Worm (Caenorhabditis elegans) whole organism, mixed stage, embryonic: Measurements from ENCODE around the gene Y57G11C.38.
"Not testable (repeated sequence)": the region's sequence is repeated elsewhere in the genome, so short reads cannot be mapped to it uniquely, and the experiment has no call there.

ENCODE experiments used
- M03D4.4 ChIP-seq: sonication (generic microtip); optimal IDR thresholded peaks from 2 replicates; lab custom pipeline; 2017; ENCODE audit warnings: mild to moderate bottlenecking, missing genetic modification characterization, missing compliant biosample characterization
- bed-3 ChIP-seq: fragments of 200-800 bp; sonication (Bioruptor generic); optimal IDR thresholded peaks from 3 replicates; lab custom pipeline; 2018; ENCODE audit warnings: mild to moderate bottlenecking, missing genetic modification characterization, moderate library complexity, missing compliant biosample characterization
- blmp-1 ChIP-seq: fragments of 150-350 bp; optimal IDR thresholded peaks from 2 replicates; lab custom pipeline; 2014; ENCODE audit warnings: missing biosample characterization, missing genetic modification characterization
- ceh-39 ChIP-seq: fragments of 150-350 bp; optimal IDR thresholded peaks from 2 replicates; lab custom pipeline; 2014; ENCODE audit warnings: missing biosample characterization, missing genetic modification characterization
- ceh-43 ChIP-seq: fragments of 200-800 bp; sonication (Bioruptor generic); optimal IDR thresholded peaks from 2 replicates; lab custom pipeline; 2018; ENCODE audit warnings: mild to moderate bottlenecking, missing genetic modification characterization, moderate library complexity, missing compliant biosample characterization
- ceh-83 ChIP-seq: fragments of 200-800 bp; sonication (Bioruptor generic); optimal IDR thresholded peaks from 2 replicates; lab custom pipeline; 2018; ENCODE audit warnings: mild to moderate bottlenecking, missing genetic modification characterization, missing compliant biosample characterization
- ces-1 ChIP-seq: fragments of 150-350 bp; optimal IDR thresholded peaks from 2 replicates; lab custom pipeline; 2014; ENCODE audit warnings: missing biosample characterization, missing genetic modification reagents, missing genetic modification characterization
- cnd-1 ChIP-seq: fragments of 200-800 bp; sonication (Bioruptor generic); optimal IDR thresholded peaks from 2 replicates; lab custom pipeline; 2018; ENCODE audit warnings: mild to moderate bottlenecking, missing genetic modification characterization, missing compliant biosample characterization
- drap-1 ChIP-seq: fragments of 200-800 bp; sonication (Bioruptor generic); optimal IDR thresholded peaks from 3 replicates; lab custom pipeline; 2018; ENCODE audit warnings: mild to moderate bottlenecking, missing genetic modification characterization, missing compliant biosample characterization
- elt-1 ChIP-seq: sonication (generic microtip); optimal IDR thresholded peaks from 2 replicates; lab custom pipeline; 2017; ENCODE audit warnings: missing genetic modification characterization, mild to moderate bottlenecking, missing compliant biosample characterization, antibody characterized with exemption, moderate library complexity, borderline replicate concordance; ENCODE audit not compliant: insufficient read depth
- elt-3 ChIP-seq: fragments of 150-350 bp; optimal IDR thresholded peaks from 2 replicates; lab custom pipeline; 2014; ENCODE audit warnings: missing biosample characterization, missing genetic modification characterization
- flh-1 ChIP-seq: fragments of 200-800 bp; sonication (Bioruptor generic); optimal IDR thresholded peaks from 2 replicates; lab custom pipeline; 2018; ENCODE audit warnings: mild to moderate bottlenecking, missing genetic modification characterization, moderate library complexity, missing compliant biosample characterization
- ham-2 ChIP-seq: fragments of 200-800 bp; sonication (Bioruptor generic); optimal IDR thresholded peaks from 2 replicates; lab custom pipeline; 2018; ENCODE audit warnings: mild to moderate bottlenecking, missing genetic modification characterization, missing compliant biosample characterization
- hlh-1 ChIP-seq: fragments of 150-350 bp; optimal IDR thresholded peaks from 2 replicates; lab custom pipeline; 2014; ENCODE audit warnings: missing biosample characterization, missing genetic modification reagents, missing genetic modification characterization
- lin-13 ChIP-seq: fragments of 150-350 bp; optimal IDR thresholded peaks from 2 replicates; lab custom pipeline; 2014; ENCODE audit warnings: missing biosample characterization, missing genetic modification characterization
- lin-32 ChIP-seq: fragments of 200-800 bp; sonication (Bioruptor generic); optimal IDR thresholded peaks from 2 replicates; lab custom pipeline; 2018; ENCODE audit warnings: mild to moderate bottlenecking, missing genetic modification characterization, missing compliant biosample characterization
- lsy-2 ChIP-seq: fragments of 150-350 bp; optimal IDR thresholded peaks from 2 replicates; lab custom pipeline; 2014; ENCODE audit warnings: missing biosample characterization, missing genetic modification characterization
- mab-5 ChIP-seq: fragments of 150-350 bp; optimal IDR thresholded peaks from 2 replicates; lab custom pipeline; 2014; ENCODE audit warnings: missing biosample characterization, missing genetic modification characterization
- mep-1 ChIP-seq: fragments of 150-350 bp; optimal IDR thresholded peaks from 2 replicates; lab custom pipeline; 2017; ENCODE audit warnings: missing biosample characterization, missing genetic modification reagents, missing genetic modification characterization, inconsistent platforms
- mls-2 ChIP-seq: sonication (generic microtip); optimal IDR thresholded peaks from 2 replicates; lab custom pipeline; 2016; ENCODE audit warnings: mild to moderate bottlenecking, missing genetic modification characterization, moderate library complexity, missing compliant biosample characterization
- nhr-12 ChIP-seq: fragments of 150-350 bp; optimal IDR thresholded peaks from 2 replicates; lab custom pipeline; 2014; ENCODE audit warnings: missing biosample characterization, missing genetic modification characterization
- nhr-2 ChIP-seq: fragments of 150-350 bp; optimal IDR thresholded peaks from 2 replicates; lab custom pipeline; 2014; ENCODE audit warnings: missing biosample characterization, missing genetic modification characterization
- nhr-237 ChIP-seq: fragments of 150-350 bp; optimal IDR thresholded peaks from 2 replicates; lab custom pipeline; 2014; ENCODE audit warnings: missing biosample characterization, missing genetic modification characterization
- nhr-28 ChIP-seq: fragments of 150-350 bp; optimal IDR thresholded peaks from 2 replicates; lab custom pipeline; 2014; ENCODE audit warnings: missing biosample characterization, missing genetic modification characterization
- nhr-76 ChIP-seq: sonication (generic microtip); optimal IDR thresholded peaks from 2 replicates; lab custom pipeline; 2017; ENCODE audit warnings: missing biosample characterization, missing genetic modification characterization
- pha-4 ChIP-seq: fragments of 150-350 bp; optimal IDR thresholded peaks from 2 replicates; lab custom pipeline; 2018; ENCODE audit warnings: missing biosample characterization, missing genetic modification reagents, missing genetic modification characterization
- sem-2 ChIP-seq: fragments of 200-800 bp; sonication (Bioruptor generic); optimal IDR thresholded peaks from 2 replicates; lab custom pipeline; 2018; ENCODE audit warnings: mild to moderate bottlenecking, missing genetic modification characterization, missing compliant biosample characterization
- snpc-4 ChIP-seq: fragments of 150-350 bp; optimal IDR thresholded peaks from 2 replicates; lab custom pipeline; 2014; ENCODE audit warnings: missing biosample characterization, missing genetic modification characterization
- sptf-1 ChIP-seq: sonication (generic microtip); optimal IDR thresholded peaks from 2 replicates; lab custom pipeline; 2017; ENCODE audit warnings: mild to moderate bottlenecking, missing genetic modification characterization, moderate library complexity, missing compliant biosample characterization
- tbx-8 ChIP-seq: fragments of 200-800 bp; sonication (Bioruptor generic); optimal IDR thresholded peaks from 2 replicates; lab custom pipeline; 2018; ENCODE audit warnings: mild to moderate bottlenecking, missing genetic modification characterization, moderate library complexity, missing compliant biosample characterization
- unc-120 ChIP-seq: sonication (generic microtip); optimal IDR thresholded peaks from 2 replicates; lab custom pipeline; 2017; ENCODE audit warnings: missing genetic modification characterization, missing compliant biosample characterization; ENCODE audit not compliant: poor library complexity, severe bottlenecking
- unc-39 ChIP-seq: fragments of 150-350 bp; optimal IDR thresholded peaks from 2 replicates; lab custom pipeline; 2014; ENCODE audit warnings: missing biosample characterization, missing genetic modification characterization
- unc-62 ChIP-seq: fragments of 150-350 bp; optimal IDR thresholded peaks from 2 replicates; lab custom pipeline; 2014; ENCODE audit warnings: missing biosample characterization, missing genetic modification reagents, missing genetic modification characterization
- zip-8 ChIP-seq: fragments of 150-350 bp; optimal IDR thresholded peaks from 2 replicates; lab custom pipeline; 2014; ENCODE audit warnings: missing biosample characterization, missing genetic modification characterization
- ztf-11 ChIP-seq: fragments of 150-350 bp; optimal IDR thresholded peaks from 2 replicates; lab custom pipeline; 2014; ENCODE audit warnings: missing biosample characterization, missing genetic modification characterization

Y57G11C.38 gene

ce11 chrIV:14838095-14838494 is 24.2 kb upstream of the Y57G11C.38 start:
- TF ChIP-seq nhr-12 (tag; lab: Kevin White, UChicago) (no peak), snpc-4 (no peak), nhr-76 (no peak), ceh-83 (peak; percentile 85), unc-39 (tag; lab: Kevin White, UChicago) (no peak), mls-2 (tag; lab: Kevin White, UChicago) (peak; percentile 82), unc-62 (peak; percentile 36), nhr-2 (tag; lab: Kevin White, UChicago) (no peak), lsy-2 (peak; percentile 8), nhr-237 (tag; lab: Kevin White, UChicago) (no peak), zip-8 (no peak), drap-1 (GFP tag; lab: Kevin White, UChicago) (no peak), flh-1 (peak; percentile 37), ztf-11 (tag; lab: Kevin White, UChicago) (no peak), mep-1 (tag; lab: Kevin White, UChicago) (no peak), ceh-43 (GFP tag; lab: Kevin White, UChicago) (peak; percentile 35), nhr-28 (tag; lab: Kevin White, UChicago) (no peak), elt-1 (peak; percentile 20), mab-5 (no peak), ceh-39 (peak; percentile 80), pha-4 (tag; lab: Kevin White, UChicago) (no peak), sem-2 (no peak), lin-32 (GFP tag; lab: Kevin White, UChicago) (peak; percentile 74), bed-3 (GFP tag; lab: Kevin White, UChicago) (peak; percentile 37), ham-2 (GFP tag; lab: Kevin White, UChicago) (peak; percentile 70), ces-1 (GFP tag; lab: Kevin White, UChicago) (peak; percentile 28), unc-120 (peak; percentile 81), sptf-1 (tag; lab: Kevin White, UChicago) (peak; percentile 91), cnd-1 (peak; percentile 88), elt-3 (tag; lab: Kevin White, UChicago) (no peak), blmp-1 (no peak), M03D4.4 (tag; lab: Kevin White, UChicago) (peak; percentile 83), hlh-1 (tag; lab: Kevin White, UChicago) (no peak), tbx-8 (GFP tag; lab: Kevin White, UChicago) (peak; percentile 22), lin-13 (tag; lab: Kevin White, UChicago) (peak; percentile 26)

ce11 chrIV:14843062-14843461 is 19.2 kb upstream of the Y57G11C.38 start, which contains the start of gene Y57G11C.20:
Gene Y57G11C.20 (plus strand): TSS chrIV:14843362.
- TF ChIP-seq drap-1 (GFP tag; lab: Kevin White, UChicago); nhr-76; cnd-1: not testable (repeated sequence)

ce11 chrIV:14853703-14854102 is 8.5 kb upstream of the Y57G11C.38 start, which contains the start of gene Y57G11C.52:
Gene Y57G11C.52 (plus strand): TSS chrIV:14854003.
- TF ChIP-seq zip-8 = no peak
- no peak for TF ChIP-seq snpc-4
- no peak for TF ChIP-seq ceh-83
- TF ChIP-seq ztf-11 (tag; lab: Kevin White, UChicago) = no peak
- no peak for TF ChIP-seq mep-1 (tag; lab: Kevin White, UChicago)
- no peak for TF ChIP-seq nhr-2 (tag; lab: Kevin White, UChicago)
- TF ChIP-seq elt-1 = no peak
- TF ChIP-seq, all 35 proteins: peak for 0

ce11 chrIV:14861691-14862090 is 556 bp upstream of the Y57G11C.38 start, which contains the start of gene Y57G11C.23:
Gene Y57G11C.23 (minus strand): TSS chrIV:14861791.
- no peak for TF ChIP-seq mls-2 (tag; lab: Kevin White, UChicago)
- no peak for TF ChIP-seq elt-3 (tag; lab: Kevin White, UChicago)
- no peak for TF ChIP-seq unc-62
- TF ChIP-seq ztf-11 (tag; lab: Kevin White, UChicago) = no peak
- no peak for TF ChIP-seq unc-120
- TF ChIP-seq cnd-1 = no peak
- TF ChIP-seq unc-39 (tag; lab: Kevin White, UChicago) = no peak
- no peak for TF ChIP-seq flh-1
- no peak for TF ChIP-seq mep-1 (tag; lab: Kevin White, UChicago)
- no peak for TF ChIP-seq nhr-2 (tag; lab: Kevin White, UChicago)
- TF ChIP-seq nhr-12 (tag; lab: Kevin White, UChicago) = no peak
- TF ChIP-seq nhr-28 (tag; lab: Kevin White, UChicago) = no peak
- TF ChIP-seq ceh-39 = no peak
- no peak for TF ChIP-seq zip-8
- no peak for TF ChIP-seq pha-4 (tag; lab: Kevin White, UChicago)
